Fruit fly (Drosophila melanogaster) whole organism, adult: ENCODE results near the gene CG42450.

ENCODE experiments used
- CG11617 ChIP-seq: fragments of 200-800 bp; sonication (Bioruptor generic); optimal IDR thresholded peaks from 2 replicates; lab custom pipeline; 2017; ENCODE audit warnings: mild to moderate bottlenecking, missing biosample characterization, missing genetic modification reagents, missing genetic modification characterization
- CG12768 ChIP-seq: fragments of 200-800 bp; sonication (Bioruptor generic); optimal IDR thresholded peaks from 2 replicates; lab custom pipeline; 2017; ENCODE audit warnings: missing biosample characterization, missing genetic modification characterization, mild to moderate bottlenecking, moderate library complexity, missing genetic modification reagents
- CG7045 ChIP-seq: fragments of 200-800 bp; sonication (Bioruptor generic); optimal IDR thresholded peaks from 2 replicates; lab custom pipeline; 2017; ENCODE audit warnings: missing biosample characterization, mild to moderate bottlenecking, missing genetic modification characterization
- Clk ChIP-seq: fragments of 200-800 bp; sonication (Bioruptor generic); optimal IDR thresholded peaks from 2 replicates; lab custom pipeline; 2017; ENCODE audit warnings: missing biosample characterization, missing genetic modification characterization
- Mnt ChIP-seq: fragments of 200-800 bp; sonication (Bioruptor generic); optimal IDR thresholded peaks from 2 replicates; lab custom pipeline; 2016; ENCODE audit warnings: missing biosample characterization, mild to moderate bottlenecking, missing genetic modification characterization
- cic ChIP-seq: fragments of 200-800 bp; sonication (Bioruptor generic); optimal IDR thresholded peaks from 2 replicates; lab custom pipeline; 2017; ENCODE audit warnings: missing biosample characterization, mild to moderate bottlenecking, missing genetic modification characterization, moderate library complexity
- kay ChIP-seq: fragments of 200-800 bp; sonication (Bioruptor generic); peaks from one replicate; lab custom pipeline; 2016; ENCODE audit warnings: missing biosample characterization, missing genetic modification characterization, borderline replicate concordance
- pad ChIP-seq: fragments of 200-800 bp; sonication (Bioruptor generic); optimal IDR thresholded peaks from 3 replicates; lab custom pipeline; 2017; ENCODE audit warnings: missing biosample characterization, missing genetic modification characterization, mild to moderate bottlenecking, moderate library complexity, missing genetic modification reagents

DNA sequence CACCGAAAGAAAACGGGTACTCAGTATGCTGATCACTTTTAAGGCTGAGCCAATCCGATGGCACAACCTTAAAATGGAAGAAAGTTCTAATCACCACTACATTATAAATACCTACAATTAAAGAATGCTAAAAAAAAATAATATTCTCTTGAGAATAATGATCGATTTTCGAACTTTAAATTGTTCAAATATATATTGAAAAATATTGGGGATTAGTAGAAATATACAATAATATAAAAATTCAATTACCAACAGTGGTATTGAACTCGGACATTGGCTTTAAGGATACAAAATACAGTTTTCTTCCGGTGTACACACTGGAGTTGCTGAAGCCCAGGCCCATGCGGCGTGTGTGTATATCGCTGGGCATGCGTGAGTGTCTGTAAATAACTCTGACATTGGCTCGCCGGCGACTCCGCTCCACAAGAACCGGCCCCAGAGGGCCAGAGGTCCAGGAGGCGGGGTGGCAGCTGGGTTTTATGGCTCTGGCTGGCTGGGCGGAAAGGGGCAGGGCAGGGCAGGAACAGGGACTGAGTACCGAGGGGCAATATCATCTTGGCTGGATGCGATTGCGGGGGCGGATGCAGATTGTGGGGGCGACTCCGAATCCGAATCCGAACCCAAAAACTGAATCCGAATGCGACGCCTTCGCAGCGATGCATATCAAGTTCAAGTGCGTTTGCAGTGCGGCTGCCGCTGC lies 37.1 kb upstream of the CG42450 start:
- TF ChIP-seq Mnt (GFP tag; lab: Kevin White, UChicago) (no peak), CG7045 (no peak), kay (GFP tag; lab: Kevin White, UChicago) (no peak), Clk (GFP tag; lab: Kevin White, UChicago) (no peak), CG11617 (no peak), cic (GFP tag; lab: Kevin White, UChicago) (no peak), CG12768 (GFP tag; lab: Kevin White, UChicago) (no peak), pad (GFP tag; lab: Kevin White, UChicago) (no peak)
